Worm (Caenorhabditis elegans) whole organism, L4/young adult: ENCODE measurements around the gene ZC374.2.
A peak's percentile ranks its signal among the peaks of the same experiment; 100 is the strongest.

Experiments
- dao-5 ChIP-seq: sonication (generic microtip); optimal IDR thresholded peaks from 2 replicates; lab custom pipeline; 2016; ENCODE audit warnings: missing genotype, missing genetic modification characterization, moderate library complexity, missing compliant biosample characterization
- him-1 ChIP-seq: sonication (generic microtip); optimal IDR thresholded peaks from 2 replicates; lab custom pipeline; 2016; ENCODE audit warnings: missing genotype, missing genetic modification reagents, missing genetic modification characterization, missing compliant biosample characterization

- peak; percentile 70 for TF ChIP-seq him-1 (tag; lab: Kevin White, UChicago)
- TF ChIP-seq dao-5 (tag; lab: Kevin White, UChicago) = no peak
These were observed 47.5 kb downstream of the ZC374.2 start for ce11 chrX:9999599-10000201.
